Fruit fly (Drosophila melanogaster): Measurements from ENCODE around the gene CG31875.

DNA sequence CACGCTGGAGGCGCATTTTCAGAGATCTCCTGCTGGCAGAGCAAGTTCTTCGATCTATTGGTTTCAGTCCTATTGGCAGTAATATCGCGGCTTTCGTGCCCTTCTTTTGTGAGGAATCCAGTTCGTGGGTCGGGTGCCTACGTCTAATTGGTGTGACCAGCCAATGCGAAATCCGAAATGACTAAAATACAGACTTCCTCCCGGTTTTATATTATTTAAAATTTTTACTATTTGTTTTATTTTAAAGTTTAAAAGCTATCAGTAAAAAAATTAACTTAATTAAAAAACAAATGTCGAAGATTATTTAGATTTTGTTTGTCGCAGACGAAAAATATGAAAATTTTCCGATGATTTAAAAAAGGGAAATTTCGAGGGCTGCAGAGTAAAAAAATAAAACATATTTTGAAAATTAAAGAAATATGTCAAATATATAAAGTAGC is 38.9 kb downstream of the CG31875 start, which contains the start of gene CG5850:
- TF ChIP-seq CG5204 (GFP tag; optimal IDR thresholded peaks at IDR 0.05): no peak
- TF ChIP-seq toe (GFP tag; optimal IDR thresholded peaks at IDR 0.05): no peak
- no peak for TF ChIP-seq Hr96 (GFP tag; optimal IDR thresholded peaks at IDR 0.05)
- TF ChIP-seq Crg-1 (GFP tag; optimal IDR thresholded peaks at IDR 0.05): no peak
